Fruit fly (Drosophila melanogaster): ENCODE measurements around the gene Cpsf73.

Cpsf73 gene

dm6 chr3R:18624541-18624940 is 38.8 kb downstream of the Cpsf73 start:
- TF ChIP-seq spab (GFP tag; optimal IDR thresholded peaks at IDR 0.05) = no peak
- no peak for TF ChIP-seq CG6854 (GFP tag; optimal IDR thresholded peaks at IDR 0.05)
- no peak for TF ChIP-seq CG11902 (GFP tag; optimal IDR thresholded peaks at IDR 0.05)
- no peak for TF ChIP-seq CG8319 (GFP tag; optimal IDR thresholded peaks at IDR 0.05)
- peak; percentile 13 for TF ChIP-seq Sox14 (GFP tag; optimal IDR thresholded peaks at IDR 0.05)
- peak; percentile 49 for TF ChIP-seq OdsH (GFP tag; optimal IDR thresholded peaks at IDR 0.05)
- peak; percentile 26 for TF ChIP-seq CG10631 (GFP tag; optimal IDR thresholded peaks at IDR 0.05)
- TF ChIP-seq CG32006 (GFP tag; optimal IDR thresholded peaks at IDR 0.05) = peak; percentile 73
- TF ChIP-seq CG6792 (GFP tag; optimal IDR thresholded peaks at IDR 0.05) = no peak
- no peak for TF ChIP-seq CG9139 (GFP tag; optimal IDR thresholded peaks at IDR 0.05)
- no peak for TF ChIP-seq CG10669 (GFP tag; optimal IDR thresholded peaks at IDR 0.05)
- peak; percentile 42; the same call in 1 of the 2 replicates for TF ChIP-seq CG11294 (GFP tag; IDR thresholded peaks at IDR 0.05)
- peak; percentile 39; the same call in 1 of the 2 replicates for TF ChIP-seq Gug (GFP tag; IDR thresholded peaks at IDR 0.05)
- no peak for TF ChIP-seq Hr39 (GFP tag; optimal IDR thresholded peaks at IDR 0.05)
- TF ChIP-seq fkh (GFP tag; optimal IDR thresholded peaks at IDR 0.05) = no peak
- peak; percentile 32 for TF ChIP-seq acj6 (GFP tag; optimal IDR thresholded peaks at IDR 0.05)
- peak; percentile 47 for TF ChIP-seq svp (GFP tag)
- TF ChIP-seq CG3032 (tag; optimal IDR thresholded peaks at IDR 0.05) = no peak
- no peak for TF ChIP-seq Sox102F (GFP tag; optimal IDR thresholded peaks at IDR 0.05)
- no peak for TF ChIP-seq Ets21C (GFP tag; optimal IDR thresholded peaks at IDR 0.05)
- TF ChIP-seq CG3919 (GFP tag; optimal IDR thresholded peaks at IDR 0.05) = peak; percentile 54
- peak; percentile 74 for TF ChIP-seq eg (GFP tag; IDR thresholded peaks at IDR 0.05)
- TF ChIP-seq ss (GFP tag; optimal IDR thresholded peaks at IDR 0.05) = no peak
- TF ChIP-seq CG1621 (tag; optimal IDR thresholded peaks at IDR 0.05) = no peak
- peak; percentile 53 for TF ChIP-seq pdm3 (GFP tag; optimal IDR thresholded peaks at IDR 0.05)
- no peak for TF ChIP-seq CG6808 (GFP tag; optimal IDR thresholded peaks at IDR 0.05)
- no peak for TF ChIP-seq esn (GFP tag; optimal IDR thresholded peaks at IDR 0.05)
- TF ChIP-seq dac (GFP tag; optimal IDR thresholded peaks at IDR 0.05) = no peak
- peak; percentile 1 for TF ChIP-seq Met (GFP tag; optimal IDR thresholded peaks at IDR 0.05)
- peak; percentile 83 for TF ChIP-seq CG8119 (GFP tag; IDR thresholded peaks at IDR 0.05)
- no peak for TF ChIP-seq CG16779 (tag; optimal IDR thresholded peaks at IDR 0.05)
- no peak for TF ChIP-seq topi (GFP tag; optimal IDR thresholded peaks at IDR 0.05)
- peak; percentile 38 for TF ChIP-seq net (GFP tag; optimal IDR thresholded peaks at IDR 0.05)
- TF ChIP-seq Blimp-1 (GFP tag; optimal IDR thresholded peaks at IDR 0.05) = no peak
- TF ChIP-seq Ets96B (tag; optimal IDR thresholded peaks at IDR 0.05) = no peak
- no peak for TF ChIP-seq Sox15 (GFP tag; optimal IDR thresholded peaks at IDR 0.05)
- no peak for TF ChIP-seq CG34406 (GFP tag; optimal IDR thresholded peaks at IDR 0.05)
- TF ChIP-seq CG6276 (GFP tag; optimal IDR thresholded peaks at IDR 0.05) = peak; percentile 75
- TF ChIP-seq Hr4 (GFP tag; optimal IDR thresholded peaks at IDR 0.05) = peak; percentile 82
- peak; percentile 69 for TF ChIP-seq CG6163 (GFP tag; IDR thresholded peaks at IDR 0.05)
- no peak for TF ChIP-seq Hr38 (GFP tag; optimal IDR thresholded peaks at IDR 0.05)
- TF ChIP-seq fd85E (GFP tag; optimal IDR thresholded peaks at IDR 0.05) = no peak
- no peak for TF ChIP-seq Eip75B (GFP tag; optimal IDR thresholded peaks at IDR 0.05)
- no peak for TF ChIP-seq vri (GFP tag; optimal IDR thresholded peaks at IDR 0.05)
- no peak for TF ChIP-seq Smox (GFP tag; optimal IDR thresholded peaks at IDR 0.05)
- no peak for TF ChIP-seq CG31627 (GFP tag; optimal IDR thresholded peaks at IDR 0.05)
- peak in 1 of 2 experiments; percentile 48 for TF ChIP-seq salr (GFP tag; optimal IDR thresholded peaks at IDR 0.05)
- no peak for TF ChIP-seq CG8632 (GFP tag; optimal IDR thresholded peaks at IDR 0.05)
- peak; percentile 53 for TF ChIP-seq CG4318 (GFP tag; optimal IDR thresholded peaks at IDR 0.05)
- peak; percentile 79 for TF ChIP-seq Eip78C (GFP tag)
- peak; percentile 81 for TF ChIP-seq CG15336 (GFP tag; IDR thresholded peaks at IDR 0.05)
- no peak for TF ChIP-seq dsx (GFP tag; optimal IDR thresholded peaks at IDR 0.05; ENCODE audit: poor library complexity, severe bottlenecking)
- TF ChIP-seq fd59A (GFP tag; optimal IDR thresholded peaks at IDR 0.05) = no peak

Measured in whole organism, prepupa.